Fruit fly (Drosophila melanogaster) whole organism, embryonic: Measurements from ENCODE around the gene Hrb27C.

Experiments used
- Atf6 ChIP-seq: fragments of 200-800 bp; sonication (Bioruptor generic); IDR thresholded peaks from 2 replicates; pipeline ENCODE4 v1.3.6; 2022; ENCODE audit warnings: missing biosample characterization, missing genetic modification characterization
- CG12299 ChIP-seq: fragments of 200-800 bp; sonication (Bioruptor generic); optimal IDR thresholded peaks from 2 replicates; lab custom pipeline; 2018; ENCODE audit warnings: missing biosample characterization, mild to moderate bottlenecking, missing genetic modification characterization
- CG1233 ChIP-seq: fragments of 200-800 bp; sonication (Bioruptor generic); optimal IDR thresholded peaks from 4 replicates; lab custom pipeline; 2018; ENCODE audit warnings: missing biosample characterization, mild to moderate bottlenecking, missing genetic modification characterization
- CG14667 ChIP-seq: fragments of 200-800 bp; sonication (Bioruptor generic); IDR thresholded peaks from 2 replicates; pipeline ENCODE4 v1.3.6; 2022; ENCODE audit warnings: missing biosample characterization, missing genetic modification characterization
- CG15479 ChIP-seq: fragments of 200-800 bp; sonication (Bioruptor generic); optimal IDR thresholded peaks from 3 replicates; lab custom pipeline; 2019; ENCODE audit warnings: missing biosample characterization, mild to moderate bottlenecking, missing genetic modification characterization, moderate library complexity
- CG15696 ChIP-seq: fragments of 200-800 bp; sonication (Bioruptor generic); optimal IDR thresholded peaks from 2 replicates; lab custom pipeline; 2019; ENCODE audit warnings: missing biosample characterization, mild to moderate bottlenecking, missing genetic modification characterization, moderate library complexity
- CG18262 ChIP-seq: fragments of 200-800 bp; optimal IDR thresholded peaks from 3 replicates; lab custom pipeline; 2019; ENCODE audit warnings: missing biosample characterization, mild to moderate bottlenecking, missing genetic modification characterization, moderate library complexity
- CG1832 ChIP-seq: fragments of 200-800 bp; sonication (Bioruptor generic); optimal IDR thresholded peaks from 2 replicates; lab custom pipeline; 2017; ENCODE audit warnings: missing biosample characterization, mild to moderate bottlenecking, missing genetic modification characterization, inconsistent platforms
- CG18476 ChIP-seq: fragments of 200-800 bp; sonication (Bioruptor generic); optimal IDR thresholded peaks from 2 replicates; lab custom pipeline; 2016; ENCODE audit warnings: missing biosample characterization, mild to moderate bottlenecking, missing genetic modification characterization
- CG30403 ChIP-seq: fragments of 200-800 bp; sonication (Bioruptor generic); optimal IDR thresholded peaks from 3 replicates; lab custom pipeline; 2016; ENCODE audit warnings: missing biosample characterization, missing genetic modification characterization
- CG34376 ChIP-seq: fragments of 200-800 bp; sonication (Bioruptor generic); optimal IDR thresholded peaks from 2 replicates; lab custom pipeline; 2018; ENCODE audit warnings: missing biosample characterization, mild to moderate bottlenecking, missing genetic modification characterization
- CG4404 ChIP-seq: fragments of 200-800 bp; sonication (Bioruptor generic); IDR thresholded peaks from 2 replicates; pipeline ENCODE4 v1.3.6; 2022; ENCODE audit warnings: missing biosample characterization, missing genetic modification characterization
- CG5953 ChIP-seq: fragments of 200-800 bp; sonication (Bioruptor generic); IDR thresholded peaks from 2 replicates; pipeline ENCODE4 v1.3.6; 2022; ENCODE audit warnings: missing biosample characterization, missing genetic modification characterization
- CG6175 ChIP-seq: fragments of 200-800 bp; sonication (Bioruptor generic); IDR thresholded peaks from 3 replicates; pipeline ENCODE4 v1.3.6; 2022; ENCODE audit warnings: missing biosample characterization, missing genetic modification characterization
- CG6254 ChIP-seq: fragments of 200-800 bp; sonication (Bioruptor generic); optimal IDR thresholded peaks from 3 replicates; lab custom pipeline; 2017; ENCODE audit warnings: mild to moderate bottlenecking, missing biosample characterization, missing genetic modification reagents, missing genetic modification characterization
- CG6791 ChIP-seq: fragments of 200-800 bp; sonication (Bioruptor generic); IDR thresholded peaks from 3 replicates; pipeline ENCODE4 v1.3.6; 2022; ENCODE audit warnings: missing biosample characterization, missing genetic modification characterization; ENCODE audit not compliant: partially characterized antibody
- CG7786 ChIP-seq: fragments of 200-800 bp; sonication (Bioruptor generic); optimal IDR thresholded peaks from 2 replicates; lab custom pipeline; 2016; ENCODE audit warnings: missing biosample characterization, missing genetic modification characterization
- CG7987 ChIP-seq: fragments of 200-800 bp; sonication (Bioruptor generic); optimal IDR thresholded peaks from 2 replicates; lab custom pipeline; 2018; ENCODE audit warnings: missing biosample characterization, mild to moderate bottlenecking, missing genetic modification characterization, moderate library complexity
- CG9437 ChIP-seq: fragments of 200-800 bp; sonication (Bioruptor generic); optimal IDR thresholded peaks from 2 replicates; lab custom pipeline; 2018; ENCODE audit warnings: missing biosample characterization, mild to moderate bottlenecking, missing genetic modification characterization
- CG9876 ChIP-seq: fragments of 200-800 bp; sonication (Bioruptor generic); optimal IDR thresholded peaks from 2 replicates; lab custom pipeline; 2016; ENCODE audit warnings: missing biosample characterization, missing genetic modification characterization
- CHES-1-like ChIP-seq: fragments of 200-800 bp; sonication (Bioruptor generic); optimal IDR thresholded peaks from 2 replicates; lab custom pipeline; 2016; ENCODE audit warnings: missing biosample characterization, missing genetic modification characterization
- GATAe ChIP-seq: fragments of 200-800 bp; sonication (Bioruptor generic); conservative IDR thresholded peaks from 2 replicates; pipeline ENCODE4 v1.3.6; 2022; ENCODE audit warnings: missing biosample characterization, missing genetic modification characterization
- Gsc ChIP-seq: fragments of 200-800 bp; sonication (Bioruptor generic); IDR thresholded peaks from 2 replicates; pipeline ENCODE4 v1.3.6; 2022; ENCODE audit warnings: missing biosample characterization, missing genetic modification characterization
- HLH54F ChIP-seq: fragments of 200-800 bp; sonication (Bioruptor generic); optimal IDR thresholded peaks from 3 replicates; lab custom pipeline; 2016; ENCODE audit warnings: missing biosample characterization, missing genetic modification characterization
- Hr78 ChIP-seq, 2 experiments: fragments of 200-800 bp in 1 of 2; fragments of >200 bp in 1 of 2; sonication (Bioruptor generic) in 1 of 2; optimal IDR thresholded peaks; 2 replicates each; lab custom pipeline; 2017 to 2019; ENCODE audit warnings: missing biosample characterization in 2 of 2, missing genetic modification characterization in 2 of 2, mild to moderate bottlenecking in 1 of 2, moderate library complexity in 1 of 2
- Lhr ChIP-seq: fragments of 200-800 bp; sonication (Bioruptor generic); optimal IDR thresholded peaks from 3 replicates; lab custom pipeline; 2017; ENCODE audit warnings: mild to moderate bottlenecking, missing biosample characterization, missing genetic modification reagents, missing genetic modification characterization
- NK7.1 ChIP-seq: fragments of 200-800 bp; sonication (Bioruptor generic); optimal IDR thresholded peaks from 3 replicates; lab custom pipeline; 2016; ENCODE audit warnings: missing biosample characterization, missing genetic modification characterization
- PHDP ChIP-seq: fragments of 200-800 bp; sonication (Bioruptor generic); optimal IDR thresholded peaks from 3 replicates; lab custom pipeline; 2018; ENCODE audit warnings: missing biosample characterization, mild to moderate bottlenecking, missing genetic modification characterization, moderate library complexity
- Pdp1 ChIP-seq, 2 experiments: fragments of 200-800 bp; sonication (Bioruptor generic); optimal IDR thresholded peaks; 3 replicates each; lab custom pipeline; 2016; ENCODE audit warnings: missing biosample characterization in 2 of 2, missing genetic modification characterization in 2 of 2, mild to moderate bottlenecking in 1 of 2, moderate library complexity in 1 of 2
- Six4 ChIP-seq: fragments of 200-800 bp; sonication (Bioruptor generic); optimal IDR thresholded peaks from 2 replicates; lab custom pipeline; 2016; ENCODE audit warnings: missing biosample characterization, missing genetic modification characterization
- Sry-β ChIP-seq: fragments of 200-800 bp; sonication (Bioruptor generic); optimal IDR thresholded peaks from 2 replicates; lab custom pipeline; 2018; ENCODE audit warnings: missing biosample characterization, mild to moderate bottlenecking, missing genetic modification characterization, moderate library complexity
- Vsx1 ChIP-seq: fragments of 200-800 bp; sonication (Bioruptor generic); optimal IDR thresholded peaks from 2 replicates; lab custom pipeline; 2017; ENCODE audit warnings: missing biosample characterization, mild to moderate bottlenecking, missing genetic modification characterization, missing genetic modification reagents
- YL-1 ChIP-seq: fragments of 200-800 bp; sonication (Bioruptor generic); optimal IDR thresholded peaks from 3 replicates; lab custom pipeline; 2017; ENCODE audit warnings: missing biosample characterization, mild to moderate bottlenecking, missing genetic modification characterization
- cg ChIP-seq: fragments of 200-800 bp; sonication (Bioruptor generic); optimal IDR thresholded peaks from 3 replicates; lab custom pipeline; 2019; ENCODE audit warnings: missing biosample characterization, mild to moderate bottlenecking, missing genetic modification characterization, moderate library complexity
- chinmo ChIP-seq: fragments of 200-800 bp; sonication (Bioruptor generic); IDR thresholded peaks from 4 replicates; pipeline ENCODE4 v1.3.6; 2022; ENCODE audit warnings: missing biosample characterization, missing genetic modification characterization; ENCODE audit not compliant: partially characterized antibody
- dan ChIP-seq: fragments of 200-800 bp; sonication (Bioruptor generic); IDR thresholded peaks from 2 replicates; pipeline ENCODE4 v1.3.6; 2022; ENCODE audit warnings: missing biosample characterization, missing genetic modification characterization
- fd96Cb ChIP-seq: fragments of 200-800 bp; sonication (Bioruptor generic); optimal IDR thresholded peaks from 2 replicates; lab custom pipeline; 2018; ENCODE audit warnings: missing biosample characterization, mild to moderate bottlenecking, missing genetic modification characterization, moderate library complexity
- grn ChIP-seq: fragments of 200-800 bp; sonication (Bioruptor generic); optimal IDR thresholded peaks from 3 replicates; lab custom pipeline; 2017; ENCODE audit warnings: missing biosample characterization, missing genetic modification characterization
- hth ChIP-seq: fragments of >200 bp; optimal IDR thresholded peaks from 2 replicates; lab custom pipeline; 2017; ENCODE audit warnings: inconsistent platforms
- ind ChIP-seq: fragments of 200-800 bp; sonication (Bioruptor generic); optimal IDR thresholded peaks from 3 replicates; lab custom pipeline; 2016; ENCODE audit warnings: missing biosample characterization, missing genetic modification characterization
- insv ChIP-seq, 2 experiments: fragments of 200-800 bp; sonication (Bioruptor generic); optimal IDR thresholded peaks; 3 replicates each; lab custom pipeline; 2016 to 2018; ENCODE audit warnings: missing biosample characterization in 2 of 2, missing genetic modification characterization in 2 of 2
- inv ChIP-seq: fragments of 200-800 bp; sonication (Bioruptor generic); IDR thresholded peaks from 2 replicates; pipeline ENCODE4 v1.3.6; 2022; ENCODE audit warnings: missing biosample characterization, missing genetic modification characterization; ENCODE audit not compliant: partially characterized antibody
- jing ChIP-seq: fragments of 200-800 bp; sonication (Bioruptor generic); optimal IDR thresholded peaks from 2 replicates; lab custom pipeline; 2018; ENCODE audit warnings: missing biosample characterization, mild to moderate bottlenecking, missing genetic modification characterization
- pb ChIP-seq: fragments of 200-800 bp; sonication (Bioruptor generic); optimal IDR thresholded peaks from 3 replicates; lab custom pipeline; 2016; ENCODE audit warnings: missing biosample characterization, missing genetic modification characterization
- sd ChIP-seq: fragments of 200-800 bp; sonication (Bioruptor generic); optimal IDR thresholded peaks from 3 replicates; lab custom pipeline; 2018; ENCODE audit warnings: missing biosample characterization, mild to moderate bottlenecking, missing genetic modification characterization, moderate library complexity
- sens ChIP-seq: fragments of 200-800 bp; sonication (Bioruptor generic); peaks from one replicate; lab custom pipeline; 2016; ENCODE audit warnings: missing biosample characterization, missing genetic modification characterization
- shn ChIP-seq: fragments of 200-800 bp; sonication (Bioruptor generic); optimal IDR thresholded peaks from 3 replicates; lab custom pipeline; 2016; ENCODE audit warnings: missing biosample characterization, missing genetic modification characterization
- slp2 ChIP-seq: fragments of 200-800 bp; sonication (Bioruptor generic); optimal IDR thresholded peaks from 2 replicates; lab custom pipeline; 2016; ENCODE audit warnings: missing biosample characterization, missing genetic modification characterization
- tio ChIP-seq: fragments of 200-800 bp; sonication (Bioruptor generic); optimal IDR thresholded peaks from 2 replicates; lab custom pipeline; 2017; ENCODE audit warnings: missing biosample characterization, missing genetic modification characterization, inconsistent platforms
- usp ChIP-seq: fragments of >200 bp; optimal IDR thresholded peaks from 2 replicates; lab custom pipeline; 2017; ENCODE audit warnings: missing biosample characterization, missing genetic modification characterization

Hrb27C gene

DNA sequence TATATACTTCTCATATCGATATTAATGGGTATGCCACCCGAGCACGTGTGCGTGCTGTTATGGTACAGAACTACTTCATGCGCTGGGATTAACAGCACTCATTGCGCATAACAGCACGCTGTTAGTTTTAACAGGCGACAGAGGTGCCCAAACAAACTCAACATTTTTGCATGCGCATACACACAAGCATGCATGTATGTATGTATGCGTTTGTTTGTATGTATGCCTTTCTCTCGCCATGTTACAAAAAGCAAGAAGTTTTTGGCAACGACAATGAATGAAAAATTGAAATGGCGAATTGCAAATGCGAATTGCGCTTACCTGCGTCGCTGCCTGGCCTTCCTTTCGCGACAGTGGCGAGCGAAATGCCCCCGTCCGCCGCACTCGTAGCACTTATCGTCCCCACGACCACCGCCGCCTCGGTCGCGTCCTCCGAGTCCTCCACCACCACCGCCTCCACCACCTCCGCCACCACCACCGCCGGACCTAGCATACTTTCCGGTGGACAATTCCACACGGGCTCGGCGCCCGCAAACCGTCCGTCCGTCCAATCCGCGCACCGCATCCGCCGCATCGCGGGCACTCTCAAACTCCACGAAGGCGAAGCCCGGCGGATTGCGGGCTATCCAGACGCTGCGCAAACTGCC, 1.2 kb upstream of the Hrb27C start:
- TF ChIP-seq Hr78 (GFP tag; optimal IDR thresholded peaks at IDR 0.05; lab: Kevin White, UChicago), result no peak
- TF ChIP-seq NK7.1, result no peak
- peak; percentile 4 for TF ChIP-seq CG7987 (GFP tag; lab: Kevin White, UChicago)
- TF ChIP-seq Gsc (GFP tag; lab: Robert Waterston, UW), result no peak
- TF ChIP-seq sens (GFP tag; lab: Kevin White, UChicago), result no peak
- TF ChIP-seq CHES-1-like, result no peak
- TF ChIP-seq HLH54F (GFP tag; lab: Kevin White, UChicago), result no peak
- TF ChIP-seq CG18476 (GFP tag; lab: Kevin White, UChicago), result no peak
- TF ChIP-seq jing, result no peak
- no peak for TF ChIP-seq CG1832 (GFP tag; lab: Kevin White, UChicago)
- TF ChIP-seq CG6254 (GFP tag; lab: Kevin White, UChicago), result no peak
- no peak for TF ChIP-seq CG9876
- 0 out of 4 replicates have a peak, but pooled peaks have one; percentile 45 for TF ChIP-seq chinmo (GFP tag; lab: Robert Waterston, UW)
- TF ChIP-seq Atf6, result no peak
- no peak for TF ChIP-seq insv (GFP tag; optimal IDR thresholded peaks at IDR 0.05; lab: Kevin White, UChicago)
- no peak for TF ChIP-seq Six4
- TF ChIP-seq hth (lab: Kevin White, UChicago), result no peak
- TF ChIP-seq Lhr (GFP tag; lab: Kevin White, UChicago), result no peak
- TF ChIP-seq tio (GFP tag; lab: Kevin White, UChicago), result no peak
- no peak for TF ChIP-seq grn (GFP tag; lab: Kevin White, UChicago)
- no peak for TF ChIP-seq Vsx1 (GFP tag; lab: Kevin White, UChicago)
- TF ChIP-seq CG15479 (GFP tag; lab: Kevin White, UChicago), result peak; percentile 63
- no peak for TF ChIP-seq shn
- no peak for TF ChIP-seq Pdp1 (GFP tag; optimal IDR thresholded peaks at IDR 0.05; lab: Kevin White, UChicago)
- peak; percentile 8 for TF ChIP-seq CG1233 (GFP tag; lab: Kevin White, UChicago)
- no peak for TF ChIP-seq GATAe
- TF ChIP-seq dan, result no peak
- no peak for TF ChIP-seq PHDP
- TF ChIP-seq CG12299, result no peak
- no peak for TF ChIP-seq CG34376 (GFP tag; lab: Kevin White, UChicago)
- TF ChIP-seq slp2 (GFP tag; lab: Kevin White, UChicago), result no peak
- no peak for TF ChIP-seq inv (GFP tag; lab: Robert Waterston, UW)
- TF ChIP-seq YL-1 (GFP tag; lab: Kevin White, UChicago), result no peak
- peak; percentile 18 for TF ChIP-seq CG9437 (GFP tag; lab: Kevin White, UChicago)
- peak; percentile 15 for TF ChIP-seq Sry-β (GFP tag; lab: Kevin White, UChicago)
- TF ChIP-seq cg, result peak; percentile 95
- no peak for TF ChIP-seq ind (GFP tag; lab: Kevin White, UChicago)
- no peak for TF ChIP-seq fd96Cb (tag; lab: Kevin White, UChicago)
- peak; percentile 48 for TF ChIP-seq CG18262
- TF ChIP-seq CG15696 (tag; lab: Kevin White, UChicago), result no peak
- 0 out of 3 replicates have a peak, but pooled peaks have one; percentile 32 for TF ChIP-seq CG6791 (GFP tag; lab: Robert Waterston, UW)
- TF ChIP-seq CG6175 (GFP tag; lab: Robert Waterston, UW), result no peak
- no peak for TF ChIP-seq CG14667 (GFP tag; lab: Robert Waterston, UW)
- no peak for TF ChIP-seq pb
- no peak for TF ChIP-seq CG5953 (GFP tag; lab: Robert Waterston, UW)
- no peak for TF ChIP-seq CG7786 (GFP tag; lab: Kevin White, UChicago)
- TF ChIP-seq CG4404 (GFP tag; lab: Robert Waterston, UW), result no peak
- no peak for TF ChIP-seq CG30403 (GFP tag; lab: Kevin White, UChicago)
- TF ChIP-seq sd (tag; lab: Kevin White, UChicago), result no peak
- TF ChIP-seq usp (GFP tag; lab: Kevin White, UChicago), result no peak
